Worm (Caenorhabditis elegans): ENCODE data around the gene nhr-263.

ce11 chrV:7326928-7327327 is 14.9 kb downstream of the nhr-263 start, which contains the start of gene F10G2.4:
- no peak for TF ChIP-seq alr-1 (tag; optimal IDR thresholded peaks at IDR 0.05)
- no peak for TF ChIP-seq lin-39 (tag; optimal IDR thresholded peaks at IDR 0.05)
- TF ChIP-seq unc-55 (GFP tag; optimal IDR thresholded peaks at IDR 0.05): no peak
